Worm (Caenorhabditis elegans) whole organism, L4/young adult: ENCODE results near the gene F36D3.1.
"Not testable (repeated sequence)": the region's sequence is repeated elsewhere in the genome, so short reads cannot be mapped to it uniquely, and the experiment has no call there.

Experiments
- W03F9.2 ChIP-seq: fragments of 150-350 bp; optimal IDR thresholded peaks from 2 replicates; lab custom pipeline; 2014; ENCODE audit warnings: missing biosample characterization, missing genetic modification characterization
- dao-5 ChIP-seq: sonication (generic microtip); optimal IDR thresholded peaks from 2 replicates; lab custom pipeline; 2016; ENCODE audit warnings: missing genotype, missing genetic modification characterization, moderate library complexity, missing compliant biosample characterization
- him-1 ChIP-seq: sonication (generic microtip); optimal IDR thresholded peaks from 2 replicates; lab custom pipeline; 2016; ENCODE audit warnings: missing genotype, missing genetic modification reagents, missing genetic modification characterization, missing compliant biosample characterization

F36D3.1 gene

ce11 chrV:16494359-16494758 lies 4.8 kb upstream of the F36D3.1 start, which contains the start of gene comt-2:
TSS of gene comt-2 (minus strand) at chrV:16494489.
- TF ChIP-seq dao-5 (tag; lab: Kevin White, UChicago) (no peak), W03F9.2 (no peak), him-1 (tag; lab: Kevin White, UChicago) (no peak)

DNA sequence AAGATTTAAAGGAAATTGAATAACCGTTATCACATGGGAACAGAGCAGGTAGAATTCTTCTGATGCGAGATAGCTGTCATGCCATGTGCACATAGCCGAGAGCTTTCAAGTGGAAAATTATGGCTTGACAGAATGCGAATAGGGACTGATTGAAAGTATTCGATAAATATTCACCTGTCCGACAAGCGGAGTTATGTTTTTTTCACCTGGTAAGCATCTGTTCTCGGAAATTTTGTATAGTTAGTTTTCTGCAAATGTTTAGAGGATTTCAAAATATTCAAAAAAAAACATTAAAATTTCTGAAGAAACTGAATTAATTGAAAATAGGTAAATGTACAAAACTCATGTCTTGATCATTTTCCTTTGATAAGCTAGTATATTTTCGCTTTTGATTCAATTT lies 1.6 kb upstream of the F36D3.1 start, which contains the start of gene srh-136:
srh-136 (minus strand) TSS at position 93 of the 400 bp plus-strand sequence.
- TF ChIP-seq dao-5 (tag; lab: Kevin White, UChicago) (no peak), W03F9.2 (no peak)

- TF ChIP-seq him-1 (tag; lab: Kevin White, UChicago) = no peak
- no peak for TF ChIP-seq W03F9.2
Observed at ce11 chrV:16503164-16503563, 4.0 kb downstream of the F36D3.1 start, which contains the start of gene F36D3.14. TSS of gene F36D3.14 (minus strand) at chrV:16503264.

ce11 chrV:16505828-16506227 lies 6.7 kb downstream of the F36D3.1 start, which contains the start of gene nhr-54:
TSS of gene nhr-54 (minus strand) at chrV:16505928.
- no peak for TF ChIP-seq him-1 (tag; lab: Kevin White, UChicago)
- no peak for TF ChIP-seq dao-5 (tag; lab: Kevin White, UChicago)

ce11 chrV:16506650-16507049 lies 7.5 kb downstream of the F36D3.1 start:
- no peak for TF ChIP-seq dao-5 (tag; lab: Kevin White, UChicago)
- no peak for TF ChIP-seq him-1 (tag; lab: Kevin White, UChicago)

- TF ChIP-seq dao-5 (tag; lab: Kevin White, UChicago) (no peak), him-1 (tag; lab: Kevin White, UChicago) (no peak), W03F9.2 (no peak)
Observed at ce11 chrV:16508667-16509066, 9.5 kb downstream of the F36D3.1 start, which contains the start of gene srr-3. TSS of gene srr-3 (minus strand) at chrV:16508767.

ce11 chrV:16515140-16515539 lies 16.0 kb downstream of the F36D3.1 start, which contains the start of gene F36D3.5:
TSS of gene F36D3.5 (minus strand) at chrV:16515240.
- TF ChIP-seq him-1 (tag; lab: Kevin White, UChicago); W03F9.2; dao-5 (tag; lab: Kevin White, UChicago): not testable (repeated sequence)

- TF ChIP-seq him-1 (tag; lab: Kevin White, UChicago) (no peak), W03F9.2 (no peak)
Observed at ce11 chrV:16517619-16518018, 18.5 kb downstream of the F36D3.1 start, which contains the start of gene F36D3.4. TSS of gene F36D3.4 (minus strand) at chrV:16517719.

- TF ChIP-seq W03F9.2 (no peak), him-1 (tag; lab: Kevin White, UChicago) (no peak), dao-5 (tag; lab: Kevin White, UChicago) (no peak)
Observed at ce11 chrV:16522242-16522641, 23.1 kb downstream of the F36D3.1 start, which contains the start of gene srw-34. TSS of gene srw-34 (minus strand) at chrV:16522342.

ce11 chrV:16526858-16527257 lies 27.7 kb downstream of the F36D3.1 start, which contains the start of gene F36D3.8:
TSS of gene F36D3.8 (plus strand) at chrV:16527158.
- TF ChIP-seq dao-5 (tag; lab: Kevin White, UChicago) (no peak), him-1 (tag; lab: Kevin White, UChicago) (no peak), W03F9.2 (no peak)

- TF ChIP-seq him-1 (tag; lab: Kevin White, UChicago) (no peak), dao-5 (tag; lab: Kevin White, UChicago) (no peak), W03F9.2 (no peak)
Observed at ce11 chrV:16527796-16528195, 28.6 kb downstream of the F36D3.1 start, which contains the start of gene F36D3.16. TSS of gene F36D3.16 (plus strand) at chrV:16528096.

ce11 chrV:16534000-16534399 lies 34.8 kb downstream of the F36D3.1 start, which contains the start of gene cpr-2:
TSS of gene cpr-2 (minus strand) at chrV:16534100.
- no peak for TF ChIP-seq W03F9.2
- TF ChIP-seq him-1 (tag; lab: Kevin White, UChicago) = no peak

DNA sequence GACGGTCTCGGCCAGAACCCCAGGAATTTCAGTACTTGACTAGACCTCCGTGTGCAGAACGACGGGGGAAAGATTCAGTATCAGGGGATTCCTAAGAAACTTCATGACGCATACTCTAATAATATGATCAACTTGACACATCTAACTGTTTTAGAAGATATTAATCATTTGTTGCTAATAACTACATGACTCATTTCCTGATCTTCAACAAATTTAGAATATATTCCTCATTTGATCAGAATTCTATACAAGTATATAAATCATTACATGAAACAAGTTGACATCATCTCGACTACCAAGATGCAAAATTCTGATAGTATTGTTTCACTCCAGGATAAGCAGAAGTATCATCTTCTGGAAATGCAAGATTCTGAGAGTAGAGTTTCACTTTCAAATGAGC lies 36.0 kb downstream of the F36D3.1 start, which contains the start of gene Y32B12B.8:
Y32B12B.8 (plus strand) TSS at position 301 of the 400 bp plus-strand sequence.
- no peak for TF ChIP-seq him-1 (tag; lab: Kevin White, UChicago)
- TF ChIP-seq W03F9.2 = no peak

DNA sequence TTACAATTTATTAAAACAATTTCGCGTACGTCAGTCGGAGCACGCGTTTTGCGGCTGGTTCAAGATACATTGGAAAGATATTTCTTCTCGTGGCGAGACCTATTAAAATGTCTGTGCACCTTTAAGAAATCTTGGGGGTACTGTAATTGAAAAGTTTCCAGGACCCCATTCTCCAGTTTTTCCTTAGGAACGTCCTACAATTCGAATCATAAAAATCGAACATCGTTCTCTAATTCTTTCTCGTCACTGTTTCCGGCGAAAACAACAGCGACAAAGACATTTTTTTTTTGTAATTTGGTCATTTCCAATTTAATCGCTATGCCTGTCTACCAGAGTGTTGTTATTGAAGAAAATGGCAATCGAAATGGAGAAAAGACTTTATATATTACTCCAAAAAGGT lies 37.5 kb downstream of the F36D3.1 start, which contains the start of gene Y32B12B.1:
Y32B12B.1 (plus strand) TSS at position 301 of the 400 bp plus-strand sequence.
- no peak for TF ChIP-seq dao-5 (tag; lab: Kevin White, UChicago)
- no peak for TF ChIP-seq W03F9.2
- TF ChIP-seq him-1 (tag; lab: Kevin White, UChicago) = no peak

DNA sequence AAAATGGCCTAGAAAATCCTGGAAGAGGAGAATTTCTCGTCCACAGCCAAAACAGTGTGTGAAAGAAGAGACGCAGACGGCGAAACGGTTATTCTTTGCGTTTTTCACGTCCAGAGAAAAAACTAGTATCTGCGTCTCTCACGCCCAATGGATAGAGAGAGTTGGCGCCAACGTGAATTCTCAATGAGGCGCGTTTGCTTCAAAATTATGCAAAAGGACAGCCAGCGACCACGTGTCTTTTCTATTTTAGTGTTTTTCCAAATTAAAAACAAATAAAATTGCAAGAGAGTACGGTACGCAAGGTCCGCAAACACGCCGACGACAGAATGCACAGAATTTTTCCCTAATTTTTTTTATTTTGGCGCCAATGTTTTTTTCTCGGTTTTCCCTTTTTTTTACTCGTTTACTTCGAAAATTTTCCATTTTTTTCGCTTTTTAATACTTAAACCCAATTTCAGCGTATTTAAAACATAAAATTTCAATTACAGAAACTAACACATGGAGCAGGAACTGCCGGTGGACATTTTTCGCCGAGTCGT lies 38.8 kb downstream of the F36D3.1 start, which contains the start of gene Y32B12B.2:
Y32B12B.2 (plus strand) TSS at position 489 of the 539 bp plus-strand sequence.
- TF ChIP-seq him-1 (tag; lab: Kevin White, UChicago) (no peak), W03F9.2 (no peak), dao-5 (tag; lab: Kevin White, UChicago) (no peak)
